Fruit fly (Drosophila melanogaster): Measurements from ENCODE around the gene CG14238.

CG14238 gene

DNA sequence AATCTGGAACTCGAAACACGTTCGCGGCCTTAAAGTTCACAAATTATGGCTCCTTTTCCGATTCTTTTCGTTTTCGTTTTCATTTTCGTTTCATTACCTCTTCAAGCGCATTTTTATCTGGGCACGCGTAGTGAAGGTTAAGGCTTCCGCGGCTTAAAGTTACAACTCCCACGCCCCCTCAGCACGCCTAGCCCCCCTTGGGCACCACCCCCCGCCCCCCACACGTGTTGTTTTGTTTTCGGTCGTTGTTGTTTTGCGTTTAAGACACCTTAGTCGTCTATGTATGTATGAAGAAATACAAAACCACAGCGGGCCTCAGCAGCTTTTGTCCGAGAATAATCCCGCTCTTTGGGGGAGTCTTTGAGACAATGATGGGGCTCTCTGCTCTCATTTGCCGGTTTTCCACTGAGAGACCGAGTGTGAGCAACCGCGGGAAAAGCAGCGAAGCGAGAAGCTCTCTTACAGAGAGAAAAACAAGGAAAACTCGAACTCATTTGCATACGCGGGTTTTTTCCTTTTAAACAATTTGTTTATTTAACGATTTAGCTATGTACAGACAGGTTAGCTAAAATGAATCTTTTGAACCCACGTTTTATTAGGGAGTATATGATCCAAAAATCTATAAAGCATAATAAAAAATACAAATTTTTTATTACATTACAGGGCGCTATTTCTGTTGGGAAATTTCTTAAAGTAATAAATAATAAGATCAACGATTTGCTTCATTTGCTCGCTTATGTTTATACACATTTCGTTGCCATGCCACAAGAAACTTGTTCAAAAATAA is 4.3 kb downstream of the CG14238 start (continued):
- TF ChIP-seq jumu (GFP tag; optimal IDR thresholded peaks at IDR 0.05) (no peak), CG2889 (GFP tag; IDR thresholded peaks at IDR 0.05) (no peak), CG12219 (GFP tag; optimal IDR thresholded peaks at IDR 0.05) (no peak), CG15073 (GFP tag; optimal IDR thresholded peaks at IDR 0.05) (no peak), CG30020 (tag; optimal IDR thresholded peaks at IDR 0.05) (no peak), chm (GFP tag; IDR thresholded peaks at IDR 0.05) (no peak), unc-4 (GFP tag; IDR thresholded peaks at IDR 0.05; ENCODE audit: partially characterized antibody) (0 out of 2 replicates have a peak, but pooled peaks have one; percentile 10), gro (GFP tag; optimal IDR thresholded peaks at IDR 0.05) (no peak), cad (GFP tag; optimal IDR thresholded peaks at IDR 0.05) (no peak), Hsf (GFP tag; optimal IDR thresholded peaks at IDR 0.05) (no peak), nmo (GFP tag; optimal IDR thresholded peaks at IDR 0.05) (peak; percentile 25), CG15011 (GFP tag; optimal IDR thresholded peaks at IDR 0.05) (no peak), Stat92E (GFP tag; optimal IDR thresholded peaks at IDR 0.05) (no peak), CG3281 (GFP tag; optimal IDR thresholded peaks at IDR 0.05) (peak; percentile 47), al (GFP tag; IDR thresholded peaks at IDR 0.05) (no peak), CG7786 (GFP tag; optimal IDR thresholded peaks at IDR 0.05) (no peak), Dref (GFP tag; IDR thresholded peaks at IDR 0.05) (no peak), gem (tag; optimal IDR thresholded peaks at IDR 0.05) (peak; percentile 62), CG4854 (GFP tag; optimal IDR thresholded peaks at IDR 0.05) (no peak), CG17328 (GFP tag; IDR thresholded peaks at IDR 0.05) (0 out of 2 replicates have a peak, but pooled peaks have one; percentile 31), mirr (GFP tag; optimal IDR thresholded peaks at IDR 0.05) (peak; percentile 56)

DNA sequence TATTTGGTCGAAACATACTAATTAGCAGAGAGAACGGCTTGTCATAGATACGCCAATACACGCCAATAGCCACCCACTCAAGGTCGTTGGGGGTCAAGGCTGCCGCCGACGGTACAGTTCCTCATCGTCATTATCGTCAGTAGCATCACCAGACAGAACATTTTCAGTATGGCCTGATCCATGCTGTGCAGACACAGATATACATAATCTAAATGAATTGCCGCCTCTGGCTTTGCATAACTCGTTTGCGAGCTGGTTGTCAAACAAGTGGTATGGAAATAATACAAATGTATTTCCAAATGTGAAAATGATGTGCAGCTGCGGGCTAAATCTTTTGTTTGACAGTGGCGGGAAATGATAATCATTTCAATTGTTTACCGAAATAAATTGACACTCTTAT is 5.1 kb downstream of the CG14238 start:
- TF ChIP-seq ftz-f1 (GFP tag; optimal IDR thresholded peaks at IDR 0.05) (peak; percentile 57), chinmo (GFP tag; IDR thresholded peaks at IDR 0.05; ENCODE audit: partially characterized antibody) (0 out of 4 replicates have a peak, but pooled peaks have one; percentile 51), Hr78 (GFP tag; optimal IDR thresholded peaks at IDR 0.05) (peak in 1 of 2 experiments; percentile 27), CG8089 (GFP tag; optimal IDR thresholded peaks at IDR 0.05) (no peak), vvl (GFP tag; IDR thresholded peaks at IDR 0.05) (peak; percentile 71), CG18011 (GFP tag; optimal IDR thresholded peaks at IDR 0.05) (no peak), Bgb (GFP tag; IDR thresholded peaks at IDR 0.05; ENCODE audit: partially characterized antibody) (0 out of 2 replicates have a peak, but pooled peaks have one; percentile 10), Pdp1 (GFP tag; optimal IDR thresholded peaks at IDR 0.05) (peak in 1 of 2 experiments; percentile 13), Camta (GFP tag; optimal IDR thresholded peaks at IDR 0.05) (no peak), D19A (tag; optimal IDR thresholded peaks at IDR 0.05) (no peak), sens (GFP tag) (peak; percentile 10), CG13775 (GFP tag; optimal IDR thresholded peaks at IDR 0.05) (no peak), Med (GFP tag) (peak; percentile 47), Dfd (GFP tag; optimal IDR thresholded peaks at IDR 0.05) (no peak)

DNA sequence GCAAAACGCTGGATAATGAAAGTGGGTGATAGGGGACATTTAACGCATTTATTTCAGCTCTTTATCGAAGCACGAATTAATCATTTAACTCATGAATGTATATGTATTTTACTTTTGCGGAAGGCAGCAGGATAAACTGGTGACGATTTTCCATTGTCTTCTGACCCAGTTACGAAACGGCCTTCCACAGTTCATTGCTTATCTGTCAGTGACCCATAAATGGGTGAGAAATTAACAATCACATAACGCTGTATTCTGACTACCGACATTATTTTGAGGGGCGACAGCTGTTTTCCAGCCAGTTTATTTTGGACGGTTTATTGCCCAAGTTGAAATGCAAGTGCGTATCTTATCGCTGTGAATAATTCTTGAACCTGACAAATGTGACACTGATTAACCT is 5.5 kb downstream of the CG14238 start:
- TF ChIP-seq CG4730 (GFP tag; IDR thresholded peaks at IDR 0.05) (no peak), CG4854 (GFP tag; optimal IDR thresholded peaks at IDR 0.05) (no peak), CG6683 (GFP tag; optimal IDR thresholded peaks at IDR 0.05) (no peak), pb (GFP tag; optimal IDR thresholded peaks at IDR 0.05) (no peak), ftz-f1 (GFP tag; optimal IDR thresholded peaks at IDR 0.05) (no peak), CG7745 (tag; optimal IDR thresholded peaks at IDR 0.05) (no peak), pan (optimal IDR thresholded peaks at IDR 0.05) (no peak), pan (GFP tag; optimal IDR thresholded peaks at IDR 0.05 in 1 of 2, IDR thresholded peaks at IDR 0.05 in 1 of 2) (no peak), Fer2 (tag; optimal IDR thresholded peaks at IDR 0.05) (no peak), nerfin-1 (tag; optimal IDR thresholded peaks at IDR 0.05) (no peak), her (GFP tag; optimal IDR thresholded peaks at IDR 0.05) (no peak), CG5953 (GFP tag; IDR thresholded peaks at IDR 0.05) (no peak), CG34376 (GFP tag; optimal IDR thresholded peaks at IDR 0.05) (no peak), Gsc (GFP tag; IDR thresholded peaks at IDR 0.05) (no peak)

All from whole organism, embryonic.